Fruit fly (Drosophila melanogaster) whole organism, embryonic: ENCODE measurements around the gene CG12279.

Experiments
- Bdp1 ChIP-seq: fragments of 200-800 bp; sonication (Bioruptor generic); optimal IDR thresholded peaks from 3 replicates; lab custom pipeline; 2016; ENCODE audit warnings: missing biosample characterization, missing genetic modification characterization
- Blimp-1 ChIP-seq: fragments of 200-800 bp; sonication (Bioruptor generic); optimal IDR thresholded peaks from 3 replicates; lab custom pipeline; 2018; ENCODE audit warnings: missing biosample characterization, missing genetic modification characterization, mild to moderate bottlenecking, moderate library complexity, missing genetic modification reagents
- CG11695 ChIP-seq: fragments of 200-800 bp; sonication (Bioruptor generic); IDR thresholded peaks from 3 replicates; pipeline ENCODE4 v1.3.6; 2022; ENCODE audit warnings: missing biosample characterization, missing genetic modification characterization
- CG12071 ChIP-seq: fragments of 200-800 bp; sonication (Bioruptor generic); optimal IDR thresholded peaks from 3 replicates; lab custom pipeline; 2018; ENCODE audit warnings: missing biosample characterization, mild to moderate bottlenecking, missing genetic modification characterization
- CG12769 ChIP-seq: fragments of 200-800 bp; sonication (Bioruptor generic); optimal IDR thresholded peaks from 2 replicates; lab custom pipeline; 2019; ENCODE audit warnings: missing biosample characterization, mild to moderate bottlenecking, missing genetic modification characterization, moderate library complexity
- CG13624 ChIP-seq: fragments of 200-800 bp; sonication (Bioruptor generic); optimal IDR thresholded peaks from 2 replicates; lab custom pipeline; 2016; ENCODE audit warnings: missing biosample characterization, missing genetic modification characterization
- CG14014 ChIP-seq: fragments of 200-800 bp; sonication (Bioruptor generic); IDR thresholded peaks from 2 replicates; pipeline ENCODE4 v1.3.6; 2022; ENCODE audit warnings: missing biosample characterization, missing genetic modification characterization
- CG14667 ChIP-seq: fragments of 200-800 bp; sonication (Bioruptor generic); IDR thresholded peaks from 2 replicates; pipeline ENCODE4 v1.3.6; 2022; ENCODE audit warnings: missing biosample characterization, missing genetic modification characterization
- CG15514 ChIP-seq: fragments of 200-800 bp; sonication (Bioruptor generic); optimal IDR thresholded peaks from 3 replicates; lab custom pipeline; 2017; ENCODE audit warnings: missing biosample characterization, missing genetic modification characterization, mild to moderate bottlenecking, moderate library complexity, missing genetic modification reagents
- CG17186 ChIP-seq: fragments of 200-800 bp; sonication (Bioruptor generic); optimal IDR thresholded peaks from 3 replicates; lab custom pipeline; 2017; ENCODE audit warnings: missing biosample characterization, missing genetic modification reagents, missing genetic modification characterization
- CG2199 ChIP-seq: fragments of 200-800 bp; sonication (Bioruptor generic); IDR thresholded peaks from 3 replicates; pipeline ENCODE4 v1.3.6; 2022; ENCODE audit warnings: missing biosample characterization, missing genetic modification characterization
- CG32532 ChIP-seq: fragments of 200-800 bp; sonication (Bioruptor generic); IDR thresholded peaks from 2 replicates; pipeline ENCODE4 v1.3.6; 2022; ENCODE audit warnings: missing biosample characterization, missing genetic modification characterization
- CG42726 ChIP-seq: fragments of 200-800 bp; sonication (Bioruptor generic); IDR thresholded peaks from 2 replicates; pipeline ENCODE4 v1.3.6; 2022; ENCODE audit warnings: missing biosample characterization, missing genetic modification characterization; ENCODE audit not compliant: partially characterized antibody
- CG6272 ChIP-seq: fragments of 200-800 bp; sonication (Bioruptor generic); IDR thresholded peaks from 2 replicates; pipeline ENCODE4 v1.3.6; 2022; ENCODE audit warnings: missing biosample characterization, missing genetic modification characterization
- CG7372 ChIP-seq: fragments of 200-800 bp; sonication (Bioruptor generic); IDR thresholded peaks from 2 replicates; pipeline ENCODE4 v1.3.6; 2022; ENCODE audit warnings: missing biosample characterization, missing genetic modification characterization
- CG8290 ChIP-seq, 3 experiments: fragments of 200-800 bp; sonication (Bioruptor generic); optimal IDR thresholded peaks; 2 replicates each; lab custom pipeline; 2016 to 2019; ENCODE audit warnings: missing biosample characterization in 3 of 3, missing genetic modification characterization in 3 of 3, mild to moderate bottlenecking in 2 of 3, moderate library complexity in 1 of 3
- D19B ChIP-seq: fragments of 200-800 bp; sonication (Bioruptor generic); optimal IDR thresholded peaks from 2 replicates; lab custom pipeline; 2017; ENCODE audit warnings: missing biosample characterization, mild to moderate bottlenecking, missing genetic modification characterization
- Dbx ChIP-seq: fragments of 200-800 bp; sonication (Bioruptor generic); IDR thresholded peaks from 3 replicates; pipeline ENCODE4 v1.3.6; 2022; ENCODE audit warnings: missing biosample characterization, missing genetic modification characterization
- HLH4C ChIP-seq: fragments of 200-800 bp; sonication (Bioruptor generic); IDR thresholded peaks from 3 replicates; pipeline ENCODE4 v1.3.6; 2022; ENCODE audit warnings: missing biosample characterization, missing genetic modification characterization; ENCODE audit not compliant: partially characterized antibody
- Hand ChIP-seq: fragments of 200-800 bp; sonication (Bioruptor generic); optimal IDR thresholded peaks from 2 replicates; lab custom pipeline; 2017; ENCODE audit warnings: mild to moderate bottlenecking, missing biosample characterization, missing genetic modification reagents, missing genetic modification characterization
- Kr ChIP-seq: fragments of 200-800 bp; sonication (Bioruptor generic); optimal IDR thresholded peaks from 2 replicates; lab custom pipeline; 2017; ENCODE audit warnings: missing biosample characterization, mild to moderate bottlenecking, missing genetic modification characterization
- Med ChIP-seq: fragments of 200-800 bp; sonication (Bioruptor generic); peaks from one replicate; lab custom pipeline; 2016; ENCODE audit warnings: missing biosample characterization, missing genetic modification characterization, mild to moderate bottlenecking, inconsistent platforms, moderate library complexity
- PHDP ChIP-seq: fragments of 200-800 bp; sonication (Bioruptor generic); optimal IDR thresholded peaks from 3 replicates; lab custom pipeline; 2018; ENCODE audit warnings: missing biosample characterization, mild to moderate bottlenecking, missing genetic modification characterization, moderate library complexity
- Rfx ChIP-seq: fragments of 200-800 bp; sonication (Bioruptor generic); IDR thresholded peaks from 2 replicates; pipeline ENCODE4 v1.3.6; 2022; ENCODE audit warnings: missing biosample characterization, missing genetic modification characterization
- Sry-δ ChIP-seq: fragments of 200-800 bp; sonication (Bioruptor generic); optimal IDR thresholded peaks from 2 replicates; lab custom pipeline; 2016; ENCODE audit warnings: missing biosample characterization, missing genetic modification characterization
- Xbp1 ChIP-seq: fragments of 200-800 bp; sonication (Bioruptor generic); optimal IDR thresholded peaks from 3 replicates; lab custom pipeline; 2016; ENCODE audit warnings: missing biosample characterization, mild to moderate bottlenecking, missing genetic modification characterization
- ac ChIP-seq: fragments of 200-800 bp; sonication (Bioruptor generic); optimal IDR thresholded peaks from 3 replicates; lab custom pipeline; 2017; ENCODE audit warnings: missing biosample characterization, mild to moderate bottlenecking, missing genetic modification characterization
- al ChIP-seq: fragments of 200-800 bp; sonication (Bioruptor generic); IDR thresholded peaks from 2 replicates; pipeline ENCODE4 v1.3.6; 2022; ENCODE audit warnings: missing biosample characterization, missing genetic modification characterization
- amos ChIP-seq: fragments of 200-800 bp; sonication (Bioruptor generic); IDR thresholded peaks from 2 replicates; pipeline ENCODE4 v1.3.6; 2022; ENCODE audit warnings: missing biosample characterization, missing genetic modification characterization; ENCODE audit not compliant: partially characterized antibody
- ap ChIP-seq: fragments of 200-800 bp; sonication (Bioruptor generic); IDR thresholded peaks from 2 replicates; pipeline ENCODE4 v1.3.6; 2022; ENCODE audit warnings: missing biosample characterization, missing genetic modification characterization
- bsh ChIP-seq, 2 experiments: fragments of 200-800 bp; sonication (Bioruptor generic); optimal IDR thresholded peaks; 2 replicates each; lab custom pipeline; 2017 to 2018; ENCODE audit warnings: mild to moderate bottlenecking in 2 of 2, missing biosample characterization in 2 of 2, missing genetic modification characterization in 2 of 2, moderate library complexity in 1 of 2
- crol ChIP-seq: fragments of 200-800 bp; sonication (Bioruptor generic); IDR thresholded peaks from 2 replicates; pipeline ENCODE4 v1.3.6; 2022; ENCODE audit warnings: missing biosample characterization, missing genetic modification characterization
- dysf ChIP-seq: fragments of 200-800 bp; sonication (Bioruptor generic); IDR thresholded peaks from 3 replicates; pipeline ENCODE4 v1.3.6; 2022; ENCODE audit warnings: missing biosample characterization, missing genetic modification characterization
- ems ChIP-seq: fragments of 200-800 bp; sonication (Bioruptor generic); optimal IDR thresholded peaks from 3 replicates; lab custom pipeline; 2016; ENCODE audit warnings: missing biosample characterization, missing genetic modification characterization
- exex ChIP-seq: fragments of 200-800 bp; sonication (Bioruptor generic); optimal IDR thresholded peaks from 4 replicates; lab custom pipeline; 2018; ENCODE audit warnings: missing biosample characterization, mild to moderate bottlenecking, missing genetic modification characterization, moderate library complexity
- fd64A ChIP-seq: fragments of 200-800 bp; sonication (Bioruptor generic); optimal IDR thresholded peaks from 3 replicates; lab custom pipeline; 2018; ENCODE audit warnings: missing biosample characterization, mild to moderate bottlenecking, missing genetic modification characterization
- hb ChIP-seq: fragments of 200-800 bp; sonication (Bioruptor generic); IDR thresholded peaks from 3 replicates; pipeline ENCODE4 v1.3.6; 2022; ENCODE audit warnings: missing biosample characterization, missing genetic modification characterization; ENCODE audit not compliant: partially characterized antibody
- jumu ChIP-seq: fragments of 200-800 bp; sonication (Bioruptor generic); optimal IDR thresholded peaks from 3 replicates; lab custom pipeline; 2016; ENCODE audit warnings: missing biosample characterization, missing genetic modification characterization
- lmd ChIP-seq: fragments of 200-800 bp; sonication (Bioruptor generic); IDR thresholded peaks from 2 replicates; pipeline ENCODE4 v1.3.6; 2022; ENCODE audit warnings: missing biosample characterization, missing genetic modification characterization
- pho ChIP-seq: fragments of 200-800 bp; sonication (Bioruptor generic); optimal IDR thresholded peaks from 2 replicates; lab custom pipeline; 2016; ENCODE audit warnings: missing biosample characterization, missing genetic modification characterization
- phol ChIP-seq: fragments of 200-800 bp; sonication (Bioruptor generic); optimal IDR thresholded peaks from 3 replicates; lab custom pipeline; 2018; ENCODE audit warnings: missing biosample characterization, mild to moderate bottlenecking, missing genetic modification characterization, moderate library complexity
- pnt ChIP-seq: fragments of 200-800 bp; sonication (Bioruptor generic); optimal IDR thresholded peaks from 3 replicates; lab custom pipeline; 2016; ENCODE audit warnings: missing biosample characterization, missing genetic modification characterization
- repo ChIP-seq: fragments of 200-800 bp; sonication (Bioruptor generic); optimal IDR thresholded peaks from 2 replicates; lab custom pipeline; 2016; ENCODE audit warnings: missing biosample characterization, missing genetic modification characterization
- rib ChIP-seq: fragments of 200-800 bp; sonication (Bioruptor generic); IDR thresholded peaks from 2 replicates; pipeline ENCODE4 v1.3.6; 2022; ENCODE audit warnings: missing biosample characterization, missing genetic modification characterization
- ro ChIP-seq: fragments of 200-800 bp; sonication (Bioruptor generic); IDR thresholded peaks from 2 replicates; pipeline ENCODE4 v1.3.6; 2022; ENCODE audit warnings: missing biosample characterization, missing genetic modification characterization
- row ChIP-seq: fragments of 200-800 bp; sonication (Bioruptor generic); IDR thresholded peaks from 3 replicates; pipeline ENCODE4 v1.3.6; 2022; ENCODE audit warnings: missing biosample characterization, missing genetic modification characterization
- run ChIP-seq: fragments of 200-800 bp; sonication (Bioruptor generic); optimal IDR thresholded peaks from 3 replicates; lab custom pipeline; 2018; ENCODE audit warnings: missing biosample characterization, mild to moderate bottlenecking, missing genetic modification characterization
- slp2 ChIP-seq: fragments of 200-800 bp; sonication (Bioruptor generic); optimal IDR thresholded peaks from 2 replicates; lab custom pipeline; 2016; ENCODE audit warnings: missing biosample characterization, missing genetic modification characterization
- tgo ChIP-seq: fragments of 200-800 bp; sonication (Bioruptor generic); IDR thresholded peaks from 3 replicates; pipeline ENCODE4 v1.3.6; 2022; ENCODE audit warnings: missing biosample characterization, missing genetic modification characterization
- unpg ChIP-seq: fragments of 200-800 bp; sonication (Bioruptor generic); optimal IDR thresholded peaks from 3 replicates; lab custom pipeline; 2018; ENCODE audit warnings: missing biosample characterization, mild to moderate bottlenecking, missing genetic modification characterization, moderate library complexity
- vvl ChIP-seq: fragments of 200-800 bp; sonication (Bioruptor generic); IDR thresholded peaks from 2 replicates; pipeline ENCODE4 v1.3.6; 2022; ENCODE audit warnings: missing biosample characterization, missing genetic modification characterization

Gene CG12279

DNA sequence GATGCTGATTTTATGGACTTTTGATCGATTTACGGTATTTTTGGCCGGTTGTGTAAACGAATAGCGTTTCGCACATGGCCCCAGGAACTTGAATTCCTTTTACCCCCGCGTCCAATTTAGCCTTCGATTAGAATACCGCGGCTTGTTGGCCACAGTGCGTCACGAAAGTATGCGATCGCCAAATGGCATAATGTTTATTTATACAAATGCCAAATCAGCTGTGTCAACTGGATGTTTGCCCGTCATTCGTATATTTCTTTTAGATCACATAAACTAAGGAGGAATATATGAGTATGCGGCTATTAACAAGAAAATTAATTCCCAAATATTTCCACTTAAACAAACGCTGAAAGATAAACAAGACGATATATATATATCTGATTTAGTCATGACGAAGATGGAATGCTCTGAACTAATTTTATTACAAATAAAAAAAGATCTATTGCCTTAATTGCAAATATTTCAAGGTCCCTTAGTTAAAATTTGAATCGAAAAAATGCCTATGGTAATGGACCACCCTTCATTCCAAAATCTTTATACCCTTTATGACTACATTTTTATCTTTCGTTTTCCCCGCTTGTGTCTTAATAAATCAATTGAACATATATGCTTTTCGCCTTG is 47.8 kb upstream of the CG12279 start (continued):
- TF ChIP-seq Rfx (GFP tag; lab: Robert Waterston, UW), result peak; percentile 53
- TF ChIP-seq jumu (GFP tag; lab: Kevin White, UChicago), result no peak
- TF ChIP-seq phol, result no peak
- TF ChIP-seq crol (GFP tag; lab: Robert Waterston, UW), result no peak
- TF ChIP-seq fd64A, result no peak
- TF ChIP-seq D19B (GFP tag; lab: Kevin White, UChicago), result peak; percentile 18
- TF ChIP-seq row (GFP tag; lab: Robert Waterston, UW), result peak; percentile 54; the same call in 2 of the 3 replicates
- TF ChIP-seq CG6272 (GFP tag; lab: Robert Waterston, UW), result no peak
- peak; percentile 14 for TF ChIP-seq CG13624 (GFP tag; lab: Kevin White, UChicago)
- no peak for TF ChIP-seq slp2 (GFP tag; lab: Kevin White, UChicago)
- peak; percentile 51 for TF ChIP-seq CG15514 (GFP tag; lab: Kevin White, UChicago)
- TF ChIP-seq CG7372, result no peak
- 0 out of 3 replicates have a peak, but pooled peaks have one; percentile 24 for TF ChIP-seq Dbx (GFP tag; lab: Robert Waterston, UW)
- peak; percentile 52 for TF ChIP-seq CG12071 (GFP tag; lab: Kevin White, UChicago)
- no peak for TF ChIP-seq ac
- TF ChIP-seq CG42726 (GFP tag; lab: Robert Waterston, UW), result no peak
- TF ChIP-seq CG2199 (GFP tag; lab: Robert Waterston, UW), result no peak
- no peak for TF ChIP-seq ro (GFP tag; lab: Robert Waterston, UW)
- TF ChIP-seq Hand (GFP tag; lab: Kevin White, UChicago), result peak; percentile 38
- TF ChIP-seq lmd, result no peak; the same call in 1 of the 2 replicates
- no peak for TF ChIP-seq amos
- TF ChIP-seq unpg, result no peak
- TF ChIP-seq rib (GFP tag; lab: Robert Waterston, UW), result no peak
- TF ChIP-seq Kr (GFP tag; lab: Kevin White, UChicago), result no peak
- TF ChIP-seq CG17186, result no peak
- TF ChIP-seq CG32532 (GFP tag; lab: Robert Waterston, UW), result 0 out of 2 replicates have a peak, but pooled peaks have one; percentile 5
- no peak for TF ChIP-seq exex (tag; lab: Kevin White, UChicago)
- peak; percentile 71 for TF ChIP-seq Med (GFP tag; lab: Kevin White, UChicago)
- no peak for TF ChIP-seq Xbp1
- TF ChIP-seq dysf (GFP tag; lab: Robert Waterston, UW), result peak; percentile 27; the same call in 1 of the 3 replicates
- TF ChIP-seq bsh (GFP tag; optimal IDR thresholded peaks at IDR 0.05; lab: Kevin White, UChicago), result no peak
- TF ChIP-seq pnt, result no peak
- peak; percentile 13 for TF ChIP-seq pho (GFP tag; lab: Kevin White, UChicago)
- peak; percentile 20 for TF ChIP-seq CG12769 (tag; lab: Kevin White, UChicago)
- no peak for TF ChIP-seq repo (GFP tag; lab: Kevin White, UChicago)
- no peak for TF ChIP-seq HLH4C (GFP tag; lab: Robert Waterston, UW)
- TF ChIP-seq al (GFP tag; lab: Robert Waterston, UW), result peak; percentile 47; the same call in 1 of the 2 replicates
- no peak for TF ChIP-seq CG8290 (GFP tag; optimal IDR thresholded peaks at IDR 0.05; lab: Kevin White, UChicago)
- TF ChIP-seq CG8290 (tag; optimal IDR thresholded peaks at IDR 0.05; lab: Kevin White, UChicago), result peak in 1 of 2 experiments; percentile 60
- TF ChIP-seq CG14014 (GFP tag; lab: Robert Waterston, UW), result no peak
- TF ChIP-seq, all 482 proteins: peak for 52

DNA sequence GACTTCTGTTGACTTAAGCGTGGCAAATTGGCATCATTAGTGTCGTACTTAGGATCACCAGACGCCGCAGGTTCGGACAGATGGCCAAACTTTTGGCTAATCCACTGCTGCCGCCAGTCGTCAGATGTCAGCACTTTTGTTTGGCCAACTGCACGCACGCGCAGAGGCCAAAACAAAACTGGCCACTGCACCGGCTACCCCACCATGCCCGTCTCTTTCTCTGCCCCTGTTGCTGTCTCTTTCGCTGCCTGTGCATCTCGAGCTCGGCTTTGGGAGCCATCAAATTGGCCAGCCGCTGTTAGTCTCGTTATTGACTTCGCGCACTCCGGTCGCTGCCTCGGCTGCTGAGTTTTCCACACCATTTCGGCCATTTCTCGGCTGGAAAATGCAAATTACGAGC is 42.4 kb upstream of the CG12279 start, which contains the start of gene CG14395:
CG14395 (plus strand) TSS at position 301 of the 400 bp plus-strand sequence.
- TF ChIP-seq Bdp1 (GFP tag; lab: Kevin White, UChicago) (no peak), slp2 (GFP tag; lab: Kevin White, UChicago) (no peak), Sry-δ (no peak), CG14667 (GFP tag; lab: Robert Waterston, UW) (no peak), PHDP (no peak), run (tag; lab: Kevin White, UChicago) (no peak), Blimp-1 (GFP tag; lab: Kevin White, UChicago) (peak; percentile 50), CG11695 (GFP tag; lab: Robert Waterston, UW) (no peak), ems (GFP tag; lab: Kevin White, UChicago) (no peak), tgo (no peak), hb (no peak), vvl (0 out of 2 replicates have a peak, but pooled peaks have one; percentile 27), ap (GFP tag; lab: Robert Waterston, UW) (no peak)
